Fruit fly (Drosophila melanogaster) whole organism: Measurements from ENCODE around the gene CG2200.

Experiments used
- CG8478 ChIP-seq: fragments of >200 bp; optimal IDR thresholded peaks from 2 replicates; lab custom pipeline; 2018; ENCODE audit warnings: inconsistent platforms
- EcR ChIP-seq, 2 experiments: fragments of >200 bp; optimal IDR thresholded peaks; 2 replicates each; lab custom pipeline; 2017; ENCODE audit warnings: missing biosample characterization in 2 of 2, missing genetic modification characterization in 2 of 2, missing genetic modification reagents in 2 of 2
- pan ChIP-seq: fragments of >200 bp; optimal IDR thresholded peaks from 2 replicates; lab custom pipeline; 2017
- psq ChIP-seq: fragments of >200 bp; optimal IDR thresholded peaks from 2 replicates; lab custom pipeline; 2017

- TF ChIP-seq EcR (GFP tag; optimal IDR thresholded peaks at IDR 0.05; lab: Kevin White, UChicago), result no peak
- no peak for TF ChIP-seq CG8478 (lab: Kevin White, UChicago)
- TF ChIP-seq psq, result no peak
- TF ChIP-seq pan, result no peak
Observed at dm6 chrX:13087333-13087828, 6.7 kb upstream of the CG2200 start.
